Worm (Caenorhabditis elegans) whole organism, mixed stage, embryonic: ENCODE data around the gene C08E8.10.
"Not testable (repeated sequence)": the region's sequence is repeated elsewhere in the genome, so short reads cannot be mapped to it uniquely, and the experiment has no call there.

ENCODE experiments used
- M03D4.4 ChIP-seq: sonication (generic microtip); optimal IDR thresholded peaks from 2 replicates; lab custom pipeline; 2017; ENCODE audit warnings: mild to moderate bottlenecking, missing genetic modification characterization, missing compliant biosample characterization
- bed-3 ChIP-seq: fragments of 200-800 bp; sonication (Bioruptor generic); optimal IDR thresholded peaks from 3 replicates; lab custom pipeline; 2018; ENCODE audit warnings: mild to moderate bottlenecking, missing genetic modification characterization, moderate library complexity, missing compliant biosample characterization
- ceh-39 ChIP-seq: fragments of 150-350 bp; optimal IDR thresholded peaks from 2 replicates; lab custom pipeline; 2014; ENCODE audit warnings: missing biosample characterization, missing genetic modification characterization
- ceh-43 ChIP-seq: fragments of 200-800 bp; sonication (Bioruptor generic); optimal IDR thresholded peaks from 2 replicates; lab custom pipeline; 2018; ENCODE audit warnings: mild to moderate bottlenecking, missing genetic modification characterization, moderate library complexity, missing compliant biosample characterization
- ceh-83 ChIP-seq: fragments of 200-800 bp; sonication (Bioruptor generic); optimal IDR thresholded peaks from 2 replicates; lab custom pipeline; 2018; ENCODE audit warnings: mild to moderate bottlenecking, missing genetic modification characterization, missing compliant biosample characterization
- ces-1 ChIP-seq: fragments of 150-350 bp; optimal IDR thresholded peaks from 2 replicates; lab custom pipeline; 2014; ENCODE audit warnings: missing biosample characterization, missing genetic modification reagents, missing genetic modification characterization
- cnd-1 ChIP-seq: fragments of 200-800 bp; sonication (Bioruptor generic); optimal IDR thresholded peaks from 2 replicates; lab custom pipeline; 2018; ENCODE audit warnings: mild to moderate bottlenecking, missing genetic modification characterization, missing compliant biosample characterization
- drap-1 ChIP-seq: fragments of 200-800 bp; sonication (Bioruptor generic); optimal IDR thresholded peaks from 3 replicates; lab custom pipeline; 2018; ENCODE audit warnings: mild to moderate bottlenecking, missing genetic modification characterization, missing compliant biosample characterization
- elt-1 ChIP-seq: sonication (generic microtip); optimal IDR thresholded peaks from 2 replicates; lab custom pipeline; 2017; ENCODE audit warnings: missing genetic modification characterization, mild to moderate bottlenecking, missing compliant biosample characterization, antibody characterized with exemption, moderate library complexity, borderline replicate concordance; ENCODE audit not compliant: insufficient read depth
- elt-3 ChIP-seq: fragments of 150-350 bp; optimal IDR thresholded peaks from 2 replicates; lab custom pipeline; 2014; ENCODE audit warnings: missing biosample characterization, missing genetic modification characterization
- ham-2 ChIP-seq: fragments of 200-800 bp; sonication (Bioruptor generic); optimal IDR thresholded peaks from 2 replicates; lab custom pipeline; 2018; ENCODE audit warnings: mild to moderate bottlenecking, missing genetic modification characterization, missing compliant biosample characterization
- hlh-1 ChIP-seq: fragments of 150-350 bp; optimal IDR thresholded peaks from 2 replicates; lab custom pipeline; 2014; ENCODE audit warnings: missing biosample characterization, missing genetic modification reagents, missing genetic modification characterization
- lin-13 ChIP-seq: fragments of 150-350 bp; optimal IDR thresholded peaks from 2 replicates; lab custom pipeline; 2014; ENCODE audit warnings: missing biosample characterization, missing genetic modification characterization
- lin-32 ChIP-seq: fragments of 200-800 bp; sonication (Bioruptor generic); optimal IDR thresholded peaks from 2 replicates; lab custom pipeline; 2018; ENCODE audit warnings: mild to moderate bottlenecking, missing genetic modification characterization, missing compliant biosample characterization
- lsy-2 ChIP-seq: fragments of 150-350 bp; optimal IDR thresholded peaks from 2 replicates; lab custom pipeline; 2014; ENCODE audit warnings: missing biosample characterization, missing genetic modification characterization
- mab-5 ChIP-seq: fragments of 150-350 bp; optimal IDR thresholded peaks from 2 replicates; lab custom pipeline; 2014; ENCODE audit warnings: missing biosample characterization, missing genetic modification characterization
- mep-1 ChIP-seq: fragments of 150-350 bp; optimal IDR thresholded peaks from 2 replicates; lab custom pipeline; 2017; ENCODE audit warnings: missing biosample characterization, missing genetic modification reagents, missing genetic modification characterization, inconsistent platforms
- nhr-12 ChIP-seq: fragments of 150-350 bp; optimal IDR thresholded peaks from 2 replicates; lab custom pipeline; 2014; ENCODE audit warnings: missing biosample characterization, missing genetic modification characterization
- nhr-2 ChIP-seq: fragments of 150-350 bp; optimal IDR thresholded peaks from 2 replicates; lab custom pipeline; 2014; ENCODE audit warnings: missing biosample characterization, missing genetic modification characterization
- nhr-28 ChIP-seq: fragments of 150-350 bp; optimal IDR thresholded peaks from 2 replicates; lab custom pipeline; 2014; ENCODE audit warnings: missing biosample characterization, missing genetic modification characterization
- nhr-76 ChIP-seq: sonication (generic microtip); optimal IDR thresholded peaks from 2 replicates; lab custom pipeline; 2017; ENCODE audit warnings: missing biosample characterization, missing genetic modification characterization
- pha-4 ChIP-seq: fragments of 150-350 bp; optimal IDR thresholded peaks from 2 replicates; lab custom pipeline; 2018; ENCODE audit warnings: missing biosample characterization, missing genetic modification reagents, missing genetic modification characterization
- sem-2 ChIP-seq: fragments of 200-800 bp; sonication (Bioruptor generic); optimal IDR thresholded peaks from 2 replicates; lab custom pipeline; 2018; ENCODE audit warnings: mild to moderate bottlenecking, missing genetic modification characterization, missing compliant biosample characterization
- snpc-4 ChIP-seq: fragments of 150-350 bp; optimal IDR thresholded peaks from 2 replicates; lab custom pipeline; 2014; ENCODE audit warnings: missing biosample characterization, missing genetic modification characterization
- sptf-1 ChIP-seq: sonication (generic microtip); optimal IDR thresholded peaks from 2 replicates; lab custom pipeline; 2017; ENCODE audit warnings: mild to moderate bottlenecking, missing genetic modification characterization, moderate library complexity, missing compliant biosample characterization
- unc-120 ChIP-seq: sonication (generic microtip); optimal IDR thresholded peaks from 2 replicates; lab custom pipeline; 2017; ENCODE audit warnings: missing genetic modification characterization, missing compliant biosample characterization; ENCODE audit not compliant: poor library complexity, severe bottlenecking
- unc-39 ChIP-seq: fragments of 150-350 bp; optimal IDR thresholded peaks from 2 replicates; lab custom pipeline; 2014; ENCODE audit warnings: missing biosample characterization, missing genetic modification characterization
- unc-62 ChIP-seq: fragments of 150-350 bp; optimal IDR thresholded peaks from 2 replicates; lab custom pipeline; 2014; ENCODE audit warnings: missing biosample characterization, missing genetic modification reagents, missing genetic modification characterization
- zip-8 ChIP-seq: fragments of 150-350 bp; optimal IDR thresholded peaks from 2 replicates; lab custom pipeline; 2014; ENCODE audit warnings: missing biosample characterization, missing genetic modification characterization
- ztf-11 ChIP-seq: fragments of 150-350 bp; optimal IDR thresholded peaks from 2 replicates; lab custom pipeline; 2014; ENCODE audit warnings: missing biosample characterization, missing genetic modification characterization

C08E8.10 gene

ce11 chrV:18323231-18323630 is 16.5 kb downstream of the C08E8.10 start, which contains the start of gene B0462.5:
Gene B0462.5 (minus strand): TSS chrV:18323331.
- TF ChIP-seq elt-1 (tag; lab: Kevin White, UChicago): no peak
- TF ChIP-seq ham-2 (GFP tag; lab: Kevin White, UChicago): no peak
- TF ChIP-seq unc-39 (tag; lab: Kevin White, UChicago): no peak
- no peak for TF ChIP-seq pha-4 (tag; lab: Kevin White, UChicago)
- TF ChIP-seq M03D4.4 (tag; lab: Kevin White, UChicago): no peak
- TF ChIP-seq nhr-2 (tag; lab: Kevin White, UChicago): no peak
- TF ChIP-seq nhr-28 (tag; lab: Kevin White, UChicago): no peak
- TF ChIP-seq sptf-1: no peak
- no peak for TF ChIP-seq zip-8 (tag; lab: Kevin White, UChicago)
- TF ChIP-seq unc-62 (GFP tag; lab: Kevin White, UChicago): no peak
- TF ChIP-seq mab-5 (tag; lab: Kevin White, UChicago): no peak
- no peak for TF ChIP-seq unc-120 (tag; lab: Kevin White, UChicago)
- TF ChIP-seq ceh-83 (GFP tag; lab: Kevin White, UChicago): no peak

DNA sequence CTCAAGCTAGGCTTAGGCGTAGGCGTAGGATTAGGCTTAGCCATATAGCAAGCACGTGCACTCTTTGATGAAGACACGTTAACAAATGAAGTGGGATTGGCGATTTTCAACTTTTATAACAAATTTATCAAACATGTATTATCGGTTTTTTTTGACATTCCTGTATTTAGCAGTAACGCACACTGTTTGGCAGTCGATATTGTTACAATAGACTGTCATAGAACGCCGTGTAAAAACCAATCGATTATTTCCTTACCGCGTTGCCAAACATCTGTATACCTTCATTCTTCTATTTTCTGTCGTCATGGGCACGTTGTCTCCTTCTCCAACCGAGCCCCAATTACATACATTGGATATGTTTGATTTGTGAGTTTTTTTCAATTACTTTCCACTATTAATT is 21.4 kb downstream of the C08E8.10 start, which contains the start of gene fbxb-119:
TSS of gene fbxb-119 (plus strand) at position 301 of the 400 bp plus-strand sequence.
- no peak for TF ChIP-seq lin-32
- TF ChIP-seq lsy-2 (tag; lab: Kevin White, UChicago): no peak
- TF ChIP-seq ces-1 (GFP tag; lab: Kevin White, UChicago): no peak
- TF ChIP-seq elt-3 (tag; lab: Kevin White, UChicago): no peak
- no peak for TF ChIP-seq ztf-11
- no peak for TF ChIP-seq hlh-1 (tag; lab: Kevin White, UChicago)
- no peak for TF ChIP-seq unc-120 (tag; lab: Kevin White, UChicago)
- no peak for TF ChIP-seq nhr-76 (tag; lab: Kevin White, UChicago)
- TF ChIP-seq cnd-1 (tag; lab: Kevin White, UChicago): no peak
- TF ChIP-seq nhr-2 (tag; lab: Kevin White, UChicago): no peak
- TF ChIP-seq nhr-28 (tag; lab: Kevin White, UChicago): no peak
- TF ChIP-seq ceh-39 (tag; lab: Kevin White, UChicago): no peak
- no peak for TF ChIP-seq bed-3 (GFP tag; lab: Kevin White, UChicago)
- TF ChIP-seq elt-1 (tag; lab: Kevin White, UChicago): no peak
- TF ChIP-seq nhr-12 (tag; lab: Kevin White, UChicago): no peak
- no peak for TF ChIP-seq sem-2 (GFP tag; lab: Kevin White, UChicago)
- no peak for TF ChIP-seq ceh-83 (GFP tag; lab: Kevin White, UChicago)
- TF ChIP-seq drap-1: no peak
- TF ChIP-seq zip-8 (tag; lab: Kevin White, UChicago): no peak
- TF ChIP-seq M03D4.4 (tag; lab: Kevin White, UChicago): no peak
- TF ChIP-seq, all 35 proteins: peak for 0

DNA sequence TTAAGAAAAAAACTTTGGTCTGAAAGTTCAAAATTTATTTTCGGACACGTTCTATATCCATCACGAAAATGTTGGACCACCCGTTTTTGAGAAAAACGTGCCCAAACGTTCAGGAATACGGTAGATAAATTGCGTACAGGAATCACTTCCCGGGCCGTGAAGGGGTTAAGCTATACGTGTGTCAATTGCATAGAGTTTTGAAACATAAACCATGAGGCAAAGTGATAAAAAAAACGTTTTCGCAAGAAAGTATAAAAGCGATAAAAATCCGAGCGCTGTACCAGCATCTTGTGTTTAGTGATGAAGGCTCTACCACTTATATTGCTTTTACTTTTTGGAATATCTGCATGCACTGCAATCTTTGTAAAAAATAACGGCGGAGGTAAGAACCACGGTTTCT is 37.3 kb downstream of the C08E8.10 start, which contains the start of gene Y51A2A.6:
TSS of gene Y51A2A.6 (plus strand) at position 301 of the 400 bp plus-strand sequence.
- not testable (repeated sequence) for TF ChIP-seq M03D4.4 (tag; lab: Kevin White, UChicago); lin-32; bed-3 (GFP tag; lab: Kevin White, UChicago)
- TF ChIP-seq, all 35 proteins: peak for 0; not testable (repeated sequence) for 35

ce11 chrV:18299313-18299712 is 40.4 kb downstream of the C08E8.10 start:
- TF ChIP-seq ceh-83 (GFP tag; lab: Kevin White, UChicago): no peak
- no peak for TF ChIP-seq nhr-12 (tag; lab: Kevin White, UChicago)
- TF ChIP-seq hlh-1 (tag; lab: Kevin White, UChicago): no peak
- TF ChIP-seq mep-1 (tag; lab: Kevin White, UChicago): no peak
- no peak for TF ChIP-seq snpc-4
- TF ChIP-seq cnd-1 (tag; lab: Kevin White, UChicago): no peak
- no peak for TF ChIP-seq ztf-11
- no peak for TF ChIP-seq unc-120 (tag; lab: Kevin White, UChicago)
- no peak for TF ChIP-seq lin-13 (tag; lab: Kevin White, UChicago)
- TF ChIP-seq zip-8 (tag; lab: Kevin White, UChicago): no peak
- TF ChIP-seq elt-1 (tag; lab: Kevin White, UChicago): no peak
- no peak for TF ChIP-seq pha-4 (tag; lab: Kevin White, UChicago)
- no peak for TF ChIP-seq ceh-43
- TF ChIP-seq nhr-28 (tag; lab: Kevin White, UChicago): no peak
- no peak for TF ChIP-seq ceh-39 (tag; lab: Kevin White, UChicago)
- no peak for TF ChIP-seq ham-2 (GFP tag; lab: Kevin White, UChicago)
- TF ChIP-seq bed-3 (GFP tag; lab: Kevin White, UChicago): no peak
